Fruit fly (Drosophila melanogaster) whole organism, embryonic: ENCODE data around the gene CG42263.

ENCODE experiments used
- Abd-B ChIP-seq: fragments of 200-800 bp; sonication (Bioruptor generic); optimal IDR thresholded peaks from 2 replicates; lab custom pipeline; 2018; ENCODE audit warnings: missing biosample characterization, mild to moderate bottlenecking, missing genetic modification characterization, moderate library complexity
- CG10366 ChIP-seq: fragments of 200-800 bp; sonication (Bioruptor generic); IDR thresholded peaks from 2 replicates; pipeline ENCODE4 v1.3.6; 2022; ENCODE audit warnings: missing biosample characterization, missing genetic modification characterization
- CG11504 ChIP-seq: fragments of 200-800 bp; sonication (Bioruptor generic); optimal IDR thresholded peaks from 3 replicates; lab custom pipeline; 2019; ENCODE audit warnings: missing biosample characterization, mild to moderate bottlenecking, missing genetic modification characterization, moderate library complexity
- CG11696 ChIP-seq: fragments of 200-800 bp; sonication (Bioruptor generic); IDR thresholded peaks from 2 replicates; pipeline ENCODE4 v1.3.6; 2022; ENCODE audit warnings: missing biosample characterization, missing genetic modification characterization
- CG12104 ChIP-seq: fragments of 200-800 bp; sonication (Bioruptor generic); optimal IDR thresholded peaks from 3 replicates; lab custom pipeline; 2016; ENCODE audit warnings: missing biosample characterization, missing genetic modification characterization
- CG12769 ChIP-seq: fragments of 200-800 bp; sonication (Bioruptor generic); optimal IDR thresholded peaks from 2 replicates; lab custom pipeline; 2019; ENCODE audit warnings: missing biosample characterization, mild to moderate bottlenecking, missing genetic modification characterization, moderate library complexity
- CG13296 ChIP-seq: fragments of 200-800 bp; sonication (Bioruptor generic); optimal IDR thresholded peaks from 3 replicates; lab custom pipeline; 2018; ENCODE audit warnings: missing biosample characterization, mild to moderate bottlenecking, missing genetic modification characterization
- CG13775 ChIP-seq: fragments of 200-800 bp; sonication (Bioruptor generic); optimal IDR thresholded peaks from 3 replicates; lab custom pipeline; 2017; ENCODE audit warnings: missing biosample characterization, mild to moderate bottlenecking, missing genetic modification characterization
- CG14050 ChIP-seq: fragments of 200-800 bp; sonication (Bioruptor generic); IDR thresholded peaks from 3 replicates; pipeline ENCODE4 v1.3.6; 2022; ENCODE audit warnings: missing biosample characterization, missing genetic modification characterization
- CG15073 ChIP-seq: fragments of 200-800 bp; sonication (Bioruptor generic); optimal IDR thresholded peaks from 2 replicates; lab custom pipeline; 2016; ENCODE audit warnings: missing biosample characterization, missing genetic modification characterization
- CG1603 ChIP-seq: fragments of 200-800 bp; sonication (Bioruptor generic); optimal IDR thresholded peaks from 2 replicates; lab custom pipeline; 2019; ENCODE audit warnings: missing biosample characterization, mild to moderate bottlenecking, missing genetic modification characterization, moderate library complexity
- CG16863 ChIP-seq: fragments of 200-800 bp; sonication (Bioruptor generic); optimal IDR thresholded peaks from 3 replicates; lab custom pipeline; 2016; ENCODE audit warnings: missing biosample characterization, missing genetic modification characterization
- CG17568 ChIP-seq: fragments of 200-800 bp; sonication (Bioruptor generic); optimal IDR thresholded peaks from 2 replicates; lab custom pipeline; 2018; ENCODE audit warnings: missing biosample characterization, mild to moderate bottlenecking, missing genetic modification characterization, moderate library complexity
- CG2120 ChIP-seq: fragments of 200-800 bp; sonication (Bioruptor generic); optimal IDR thresholded peaks from 3 replicates; lab custom pipeline; 2016; ENCODE audit warnings: missing biosample characterization, missing genetic modification characterization
- CG2678 ChIP-seq: fragments of 200-800 bp; sonication (Bioruptor generic); optimal IDR thresholded peaks from 3 replicates; lab custom pipeline; 2019; ENCODE audit warnings: missing biosample characterization, mild to moderate bottlenecking, missing genetic modification characterization, moderate library complexity
- CG2712 ChIP-seq: fragments of 200-800 bp; optimal IDR thresholded peaks from 3 replicates; lab custom pipeline; 2019; ENCODE audit warnings: missing biosample characterization, mild to moderate bottlenecking, missing genetic modification characterization, moderate library complexity
- CG30403 ChIP-seq: fragments of 200-800 bp; sonication (Bioruptor generic); optimal IDR thresholded peaks from 3 replicates; lab custom pipeline; 2016; ENCODE audit warnings: missing biosample characterization, missing genetic modification characterization
- CG3281 ChIP-seq: fragments of 200-800 bp; sonication (Bioruptor generic); optimal IDR thresholded peaks from 3 replicates; lab custom pipeline; 2017; ENCODE audit warnings: missing biosample characterization, mild to moderate bottlenecking, missing genetic modification characterization
- CG7271 ChIP-seq: fragments of 200-800 bp; sonication (Bioruptor generic); optimal IDR thresholded peaks from 2 replicates; lab custom pipeline; 2018; ENCODE audit warnings: missing biosample characterization, mild to moderate bottlenecking, missing genetic modification characterization, moderate library complexity
- CG7839 ChIP-seq: fragments of 200-800 bp; sonication (Bioruptor generic); optimal IDR thresholded peaks from 3 replicates; lab custom pipeline; 2018; ENCODE audit warnings: missing biosample characterization, mild to moderate bottlenecking, missing genetic modification characterization, moderate library complexity
- CG9797 ChIP-seq: fragments of 200-800 bp; sonication (Bioruptor generic); optimal IDR thresholded peaks from 3 replicates; lab custom pipeline; 2018; ENCODE audit warnings: missing biosample characterization, mild to moderate bottlenecking, missing genetic modification characterization
- CG9932 ChIP-seq: fragments of 200-800 bp; sonication (Bioruptor generic); IDR thresholded peaks from 2 replicates; pipeline ENCODE4 v1.3.6; 2022; ENCODE audit warnings: missing biosample characterization, missing genetic modification characterization
- CoRest ChIP-seq: fragments of 200-800 bp; sonication (Bioruptor generic); optimal IDR thresholded peaks from 3 replicates; lab custom pipeline; 2018; ENCODE audit warnings: missing biosample characterization, mild to moderate bottlenecking, missing genetic modification characterization, moderate library complexity
- Ets65A ChIP-seq: fragments of 200-800 bp; sonication (Bioruptor generic); peaks from one replicate; lab custom pipeline; 2016; ENCODE audit warnings: missing biosample characterization, missing genetic modification characterization
- Fer3 ChIP-seq: fragments of 200-800 bp; sonication (Bioruptor generic); optimal IDR thresholded peaks from 2 replicates; lab custom pipeline; 2018; ENCODE audit warnings: missing biosample characterization, mild to moderate bottlenecking, missing genetic modification characterization, moderate library complexity
- Hmr ChIP-seq: fragments of 200-800 bp; sonication (Bioruptor generic); optimal IDR thresholded peaks from 3 replicates; lab custom pipeline; 2017; ENCODE audit warnings: mild to moderate bottlenecking, missing biosample characterization, missing genetic modification reagents, missing genetic modification characterization
- Hr3 ChIP-seq: fragments of 200-800 bp; sonication (Bioruptor generic); optimal IDR thresholded peaks from 3 replicates; lab custom pipeline; 2016; ENCODE audit warnings: missing biosample characterization, missing genetic modification characterization
- Meics ChIP-seq: fragments of 200-800 bp; sonication (Bioruptor generic); optimal IDR thresholded peaks from 2 replicates; lab custom pipeline; 2017; ENCODE audit warnings: missing biosample characterization, mild to moderate bottlenecking, missing genetic modification characterization
- Neu2 ChIP-seq: fragments of 200-800 bp; sonication (Bioruptor generic); optimal IDR thresholded peaks from 3 replicates; lab custom pipeline; 2016; ENCODE audit warnings: missing biosample characterization, missing genetic modification characterization, borderline replicate concordance
- Nf-YA ChIP-seq: fragments of 200-800 bp; sonication (Bioruptor generic); IDR thresholded peaks from 2 replicates; pipeline ENCODE4 v1.3.6; 2022; ENCODE audit warnings: missing biosample characterization, missing genetic modification characterization
- Nf-YC ChIP-seq: fragments of 200-800 bp; optimal IDR thresholded peaks from 3 replicates; lab custom pipeline; 2019; ENCODE audit warnings: missing biosample characterization, mild to moderate bottlenecking, missing genetic modification characterization, moderate library complexity
- Oli ChIP-seq: fragments of 200-800 bp; sonication (Bioruptor generic); optimal IDR thresholded peaks from 2 replicates; lab custom pipeline; 2018; ENCODE audit warnings: missing biosample characterization, mild to moderate bottlenecking, missing genetic modification characterization, moderate library complexity
- PHDP ChIP-seq: fragments of 200-800 bp; sonication (Bioruptor generic); optimal IDR thresholded peaks from 3 replicates; lab custom pipeline; 2018; ENCODE audit warnings: missing biosample characterization, mild to moderate bottlenecking, missing genetic modification characterization, moderate library complexity
- Poxn ChIP-seq: fragments of 200-800 bp; sonication (Bioruptor generic); IDR thresholded peaks from 2 replicates; pipeline ENCODE4 v1.3.6; 2022; ENCODE audit warnings: missing biosample characterization, missing genetic modification characterization
- Rx ChIP-seq: fragments of 200-800 bp; sonication (Bioruptor generic); IDR thresholded peaks from 2 replicates; pipeline ENCODE4 v1.3.6; 2022; ENCODE audit warnings: missing biosample characterization, missing genetic modification characterization
- Sin3A ChIP-seq: fragments of >200 bp; optimal IDR thresholded peaks from 2 replicates; lab custom pipeline; 2018
- Sox102F ChIP-seq: fragments of 200-800 bp; sonication (Bioruptor generic); optimal IDR thresholded peaks from 2 replicates; lab custom pipeline; 2018; ENCODE audit warnings: missing biosample characterization, mild to moderate bottlenecking, missing genetic modification characterization, moderate library complexity
- bcd ChIP-seq: fragments of 200-800 bp; sonication (Bioruptor generic); optimal IDR thresholded peaks from 2 replicates; lab custom pipeline; 2017; ENCODE audit warnings: missing biosample characterization, mild to moderate bottlenecking, missing genetic modification characterization
- cwo ChIP-seq: fragments of 200-800 bp; sonication (Bioruptor generic); optimal IDR thresholded peaks from 3 replicates; lab custom pipeline; 2017; ENCODE audit warnings: missing biosample characterization, missing genetic modification characterization, mild to moderate bottlenecking, moderate library complexity, missing genetic modification reagents
- emc ChIP-seq: fragments of 200-800 bp; sonication (Bioruptor generic); optimal IDR thresholded peaks from 2 replicates; lab custom pipeline; 2016; ENCODE audit warnings: missing biosample characterization, missing genetic modification characterization
- exex ChIP-seq: fragments of 200-800 bp; sonication (Bioruptor generic); optimal IDR thresholded peaks from 4 replicates; lab custom pipeline; 2018; ENCODE audit warnings: missing biosample characterization, mild to moderate bottlenecking, missing genetic modification characterization, moderate library complexity
- gem ChIP-seq: fragments of 200-800 bp; sonication (Bioruptor generic); optimal IDR thresholded peaks from 2 replicates; lab custom pipeline; 2019; ENCODE audit warnings: missing biosample characterization, mild to moderate bottlenecking, missing genetic modification characterization, moderate library complexity
- gfzf ChIP-seq: fragments of 200-800 bp; sonication (Bioruptor generic); optimal IDR thresholded peaks from 2 replicates; lab custom pipeline; 2016; ENCODE audit warnings: missing biosample characterization, mild to moderate bottlenecking, missing genetic modification characterization, moderate library complexity
- luna ChIP-seq: fragments of 200-800 bp; sonication (Bioruptor generic); optimal IDR thresholded peaks from 2 replicates; lab custom pipeline; 2016; ENCODE audit warnings: missing biosample characterization, missing genetic modification characterization
- run ChIP-seq: fragments of 200-800 bp; sonication (Bioruptor generic); optimal IDR thresholded peaks from 3 replicates; lab custom pipeline; 2018; ENCODE audit warnings: missing biosample characterization, mild to moderate bottlenecking, missing genetic modification characterization
- salm ChIP-seq: fragments of 200-800 bp; sonication (Bioruptor generic); optimal IDR thresholded peaks from 2 replicates; lab custom pipeline; 2018; ENCODE audit warnings: missing biosample characterization, mild to moderate bottlenecking, missing genetic modification characterization
- stwl ChIP-seq: fragments of 200-800 bp; sonication (Bioruptor generic); optimal IDR thresholded peaks from 3 replicates; lab custom pipeline; 2018; ENCODE audit warnings: missing biosample characterization, mild to moderate bottlenecking, missing genetic modification characterization, moderate library complexity
- sug ChIP-seq: fragments of 200-800 bp; optimal IDR thresholded peaks from 2 replicates; lab custom pipeline; 2019; ENCODE audit warnings: missing biosample characterization, mild to moderate bottlenecking, missing genetic modification characterization, moderate library complexity

CG42263 gene

dm6 chr3L:19945469-19945868 lies 10.1 kb downstream of the CG42263 start (continued):
- TF ChIP-seq CG2120 (GFP tag; lab: Kevin White, UChicago) (peak; percentile 22), salm (tag; lab: Kevin White, UChicago) (no peak), gem (tag; lab: Kevin White, UChicago) (peak; percentile 61), Ets65A (peak; percentile 90), CG1603 (tag; lab: Kevin White, UChicago) (peak; percentile 52), bcd (peak; percentile 1), CG11504 (tag; lab: Kevin White, UChicago) (peak; percentile 45), CG12769 (tag; lab: Kevin White, UChicago) (peak; percentile 17), Hr3 (GFP tag; lab: Kevin White, UChicago) (peak; percentile 7), CG7839 (peak; percentile 40), Meics (peak; percentile 39), CG3281 (GFP tag; lab: Kevin White, UChicago) (peak; percentile 23), stwl (tag; lab: Kevin White, UChicago) (no peak), cwo (GFP tag; lab: Kevin White, UChicago) (peak; percentile 8), Sox102F (GFP tag; lab: Kevin White, UChicago) (peak; percentile 52), Abd-B (peak; percentile 3), CG12104 (peak; percentile 2), Rx (0 out of 2 replicates have a peak, but pooled peaks have one; percentile 16)

DNA sequence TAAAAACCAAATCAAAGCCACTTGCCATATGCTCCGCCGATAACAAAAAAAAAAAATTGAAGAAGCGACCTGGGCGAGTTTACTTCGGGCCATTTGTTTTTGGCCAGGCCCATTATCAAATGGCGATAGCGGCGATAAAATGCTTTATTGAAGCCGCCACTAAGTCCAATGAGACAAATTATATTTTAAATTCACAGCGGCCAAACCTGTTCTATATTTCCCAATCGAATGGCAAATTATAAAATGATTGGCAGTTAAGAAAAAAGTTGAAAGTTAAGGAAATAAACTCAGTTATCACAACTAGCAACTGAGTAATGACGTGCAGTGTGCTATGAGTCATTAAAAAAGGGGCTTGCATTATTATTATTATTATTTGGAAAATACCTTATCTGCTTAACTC lies 14.4 kb downstream of the CG42263 start:
- TF ChIP-seq Nf-YC (tag; lab: Kevin White, UChicago) = no peak
- TF ChIP-seq CG13296 (GFP tag; lab: Kevin White, UChicago) = no peak
- peak; percentile 37 for TF ChIP-seq sug (tag; lab: Kevin White, UChicago)
- peak; percentile 75 for TF ChIP-seq exex (tag; lab: Kevin White, UChicago)
- TF ChIP-seq luna (GFP tag; lab: Kevin White, UChicago) = no peak
- TF ChIP-seq Sin3A (lab: Kevin White, UChicago) = no peak
- no peak for TF ChIP-seq PHDP (tag; lab: Kevin White, UChicago)
- TF ChIP-seq CG9797 (GFP tag; lab: Kevin White, UChicago) = no peak
- no peak for TF ChIP-seq CG14050 (GFP tag; lab: Robert Waterston, UW)

dm6 chr3L:19940349-19940748 lies 15.2 kb downstream of the CG42263 start:
- TF ChIP-seq emc (GFP tag; lab: Kevin White, UChicago) (no peak), gfzf (GFP tag; lab: Kevin White, UChicago) (no peak), Oli (peak; percentile 17), CG30403 (no peak), CG13775 (GFP tag; lab: Kevin White, UChicago) (no peak), Neu2 (GFP tag; lab: Kevin White, UChicago) (no peak), CG7271 (no peak), gem (tag; lab: Kevin White, UChicago) (peak; percentile 50), CoRest (tag; lab: Kevin White, UChicago) (peak; percentile 2), Poxn (GFP tag; lab: Robert Waterston, UW) (no peak), Nf-YA (no peak), run (tag; lab: Kevin White, UChicago) (no peak), CG11696 (GFP tag; lab: Robert Waterston, UW) (0 out of 2 replicates have a peak, but pooled peaks have one; percentile 33), Fer3 (tag; lab: Kevin White, UChicago) (peak; percentile 41), CG16863 (GFP tag; lab: Kevin White, UChicago) (no peak), Hmr (GFP tag; lab: Kevin White, UChicago) (peak; percentile 5), Meics (peak; percentile 32), CG2712 (tag; lab: Kevin White, UChicago) (peak; percentile 25), CG15073 (GFP tag; lab: Kevin White, UChicago) (no peak), CG10366 (GFP tag; lab: Robert Waterston, UW) (no peak), CG2678 (peak; percentile 42), CG9932 (GFP tag; lab: Robert Waterston, UW) (peak; percentile 15; the same call in 1 of the 2 replicates), CG7839 (peak; percentile 14), CG17568 (GFP tag; lab: Kevin White, UChicago) (no peak), CG3281 (GFP tag; lab: Kevin White, UChicago) (peak; percentile 58)
